Fruit fly (Drosophila melanogaster) whole organism, embryonic: ENCODE results near the gene trus.

Experiments used
- ATbp ChIP-seq: fragments of 200-800 bp; sonication (Bioruptor generic); optimal IDR thresholded peaks from 2 replicates; lab custom pipeline; 2017; ENCODE audit warnings: missing biosample characterization, mild to moderate bottlenecking, missing genetic modification characterization, missing genetic modification reagents
- B-H1 ChIP-seq: fragments of 200-800 bp; sonication (Bioruptor generic); IDR thresholded peaks from 3 replicates; pipeline ENCODE4 v1.3.6; 2022; ENCODE audit warnings: missing biosample characterization, missing genetic modification characterization
- CG11456 ChIP-seq: fragments of 200-800 bp; sonication (Bioruptor generic); IDR thresholded peaks from 3 replicates; pipeline ENCODE4 v1.3.6; 2022; ENCODE audit warnings: missing biosample characterization, missing genetic modification characterization
- CG1233 ChIP-seq: fragments of 200-800 bp; sonication (Bioruptor generic); optimal IDR thresholded peaks from 4 replicates; lab custom pipeline; 2018; ENCODE audit warnings: missing biosample characterization, mild to moderate bottlenecking, missing genetic modification characterization
- CG17186 ChIP-seq: fragments of 200-800 bp; sonication (Bioruptor generic); optimal IDR thresholded peaks from 3 replicates; lab custom pipeline; 2017; ENCODE audit warnings: missing biosample characterization, missing genetic modification reagents, missing genetic modification characterization
- CG18011 ChIP-seq: fragments of 200-800 bp; sonication (Bioruptor generic); optimal IDR thresholded peaks from 2 replicates; lab custom pipeline; 2017; ENCODE audit warnings: missing biosample characterization, missing genetic modification characterization, mild to moderate bottlenecking, moderate library complexity, missing genotype
- CG2116 ChIP-seq: fragments of 200-800 bp; sonication (Bioruptor generic); optimal IDR thresholded peaks from 3 replicates; lab custom pipeline; 2018; ENCODE audit warnings: missing biosample characterization, mild to moderate bottlenecking, missing genetic modification characterization
- CG30403 ChIP-seq: fragments of 200-800 bp; sonication (Bioruptor generic); optimal IDR thresholded peaks from 3 replicates; lab custom pipeline; 2016; ENCODE audit warnings: missing biosample characterization, missing genetic modification characterization
- CG33213 ChIP-seq: fragments of 200-800 bp; sonication (Bioruptor generic); optimal IDR thresholded peaks from 3 replicates; lab custom pipeline; 2016; ENCODE audit warnings: missing biosample characterization, missing genetic modification characterization
- CG3407 ChIP-seq: fragments of 200-800 bp; sonication (Bioruptor generic); optimal IDR thresholded peaks from 2 replicates; lab custom pipeline; 2018; ENCODE audit warnings: missing biosample characterization, mild to moderate bottlenecking, missing genetic modification characterization
- CG3726 ChIP-seq: fragments of 200-800 bp; sonication (Bioruptor generic); IDR thresholded peaks from 3 replicates; pipeline ENCODE4, ENCODE4 v1.3.6; 2022; ENCODE audit warnings: missing biosample characterization, missing genetic modification characterization
- CG3838 ChIP-seq: fragments of 200-800 bp; sonication (Bioruptor generic); optimal IDR thresholded peaks from 3 replicates; lab custom pipeline; 2016; ENCODE audit warnings: missing biosample characterization, missing genetic modification characterization
- CG4328 ChIP-seq: fragments of 200-800 bp; sonication (Bioruptor generic); optimal IDR thresholded peaks from 3 replicates; lab custom pipeline; 2017; ENCODE audit warnings: missing biosample characterization, missing genetic modification reagents, missing genetic modification characterization
- CG4360 ChIP-seq: fragments of 200-800 bp; sonication (Bioruptor generic); IDR thresholded peaks from 2 replicates; pipeline ENCODE4 v1.3.6; 2022; ENCODE audit warnings: missing biosample characterization, missing genetic modification characterization
- CG5953 ChIP-seq: fragments of 200-800 bp; sonication (Bioruptor generic); IDR thresholded peaks from 2 replicates; pipeline ENCODE4 v1.3.6; 2022; ENCODE audit warnings: missing biosample characterization, missing genetic modification characterization
- CG6689 ChIP-seq: fragments of 200-800 bp; sonication (Bioruptor generic); IDR thresholded peaks from 2 replicates; pipeline ENCODE4 v1.3.6; 2022; ENCODE audit warnings: missing biosample characterization, missing genetic modification characterization
- CG7987 ChIP-seq: fragments of 200-800 bp; sonication (Bioruptor generic); optimal IDR thresholded peaks from 2 replicates; lab custom pipeline; 2018; ENCODE audit warnings: missing biosample characterization, mild to moderate bottlenecking, missing genetic modification characterization, moderate library complexity
- CrebB ChIP-seq: fragments of 200-800 bp; sonication (Bioruptor generic); optimal IDR thresholded peaks from 3 replicates; lab custom pipeline; 2018; ENCODE audit warnings: missing biosample characterization, mild to moderate bottlenecking, missing genetic modification characterization
- Dip2 ChIP-seq: fragments of 200-800 bp; sonication (Bioruptor generic); IDR thresholded peaks from 2 replicates; pipeline ENCODE4 v1.3.6; 2022; ENCODE audit warnings: missing biosample characterization, missing genetic modification characterization
- Doc2 ChIP-seq: fragments of 200-800 bp; sonication (Bioruptor generic); IDR thresholded peaks from 2 replicates; pipeline ENCODE4 v1.3.6; 2022; ENCODE audit warnings: missing biosample characterization, missing genetic modification characterization
- ERR ChIP-seq: fragments of 200-800 bp; sonication (Bioruptor generic); optimal IDR thresholded peaks from 2 replicates; lab custom pipeline; 2016; ENCODE audit warnings: missing biosample characterization, missing genetic modification characterization
- HLH54F ChIP-seq: fragments of 200-800 bp; sonication (Bioruptor generic); optimal IDR thresholded peaks from 3 replicates; lab custom pipeline; 2016; ENCODE audit warnings: missing biosample characterization, missing genetic modification characterization
- Hr78 ChIP-seq, 2 experiments: fragments of 200-800 bp in 1 of 2; fragments of >200 bp in 1 of 2; sonication (Bioruptor generic) in 1 of 2; optimal IDR thresholded peaks; 2 replicates each; lab custom pipeline; 2017 to 2019; ENCODE audit warnings: missing biosample characterization in 2 of 2, missing genetic modification characterization in 2 of 2, mild to moderate bottlenecking in 1 of 2, moderate library complexity in 1 of 2
- Kr ChIP-seq: fragments of 200-800 bp; sonication (Bioruptor generic); optimal IDR thresholded peaks from 2 replicates; lab custom pipeline; 2017; ENCODE audit warnings: missing biosample characterization, mild to moderate bottlenecking, missing genetic modification characterization
- Nf-YC ChIP-seq: fragments of 200-800 bp; optimal IDR thresholded peaks from 3 replicates; lab custom pipeline; 2019; ENCODE audit warnings: missing biosample characterization, mild to moderate bottlenecking, missing genetic modification characterization, moderate library complexity
- Opbp ChIP-seq: fragments of 200-800 bp; sonication (Bioruptor generic); IDR thresholded peaks from 3 replicates; pipeline ENCODE4 v1.3.6; 2022; ENCODE audit warnings: missing biosample characterization, missing genetic modification characterization; ENCODE audit not compliant: partially characterized antibody
- Trl ChIP-seq, 3 experiments: fragments of >200 bp in 2 of 3; fragments of 200-800 bp in 1 of 3; sonication (Bioruptor generic) in 1 of 3; optimal IDR thresholded peaks; 2 replicates in 1 of 3; 3 replicates in 2 of 3; lab custom pipeline; 2016 to 2017; ENCODE audit warnings: missing biosample characterization in 1 of 3, missing genetic modification characterization in 1 of 3
- Usf ChIP-seq: fragments of 200-800 bp; sonication (Bioruptor generic); optimal IDR thresholded peaks from 2 replicates; lab custom pipeline; 2017; ENCODE audit warnings: missing genotype, missing biosample characterization, missing genetic modification characterization
- chinmo ChIP-seq: fragments of 200-800 bp; sonication (Bioruptor generic); IDR thresholded peaks from 4 replicates; pipeline ENCODE4 v1.3.6; 2022; ENCODE audit warnings: missing biosample characterization, missing genetic modification characterization; ENCODE audit not compliant: partially characterized antibody
- dmrt99B ChIP-seq: fragments of 200-800 bp; sonication (Bioruptor generic); optimal IDR thresholded peaks from 2 replicates; lab custom pipeline; 2018; ENCODE audit warnings: missing biosample characterization, mild to moderate bottlenecking, missing genetic modification characterization, moderate library complexity
- en ChIP-seq: fragments of 200-800 bp; sonication (Bioruptor generic); optimal IDR thresholded peaks from 2 replicates; lab custom pipeline; 2016; ENCODE audit warnings: missing biosample characterization, missing genetic modification characterization
- fd102C ChIP-seq: fragments of 200-800 bp; sonication (Bioruptor generic); optimal IDR thresholded peaks from 2 replicates; lab custom pipeline; 2018; ENCODE audit warnings: missing biosample characterization, mild to moderate bottlenecking, missing genetic modification characterization, moderate library complexity
- gt ChIP-seq: fragments of 200-800 bp; sonication (Bioruptor generic); IDR thresholded peaks from 2 replicates; pipeline ENCODE4 v1.3.6; 2022; ENCODE audit warnings: missing biosample characterization, missing genetic modification characterization
- h ChIP-seq: fragments of >200 bp; optimal IDR thresholded peaks from 2 replicates; lab custom pipeline; 2017
- ind ChIP-seq: fragments of 200-800 bp; sonication (Bioruptor generic); optimal IDR thresholded peaks from 3 replicates; lab custom pipeline; 2016; ENCODE audit warnings: missing biosample characterization, missing genetic modification characterization
- lov ChIP-seq, 2 experiments: fragments of 200-800 bp in 1 of 2; fragments of >200 bp in 1 of 2; sonication (Bioruptor generic) in 1 of 2; IDR thresholded peaks in 1 of 2; optimal IDR thresholded peaks in 1 of 2; 2 replicates in 1 of 2; 3 replicates in 1 of 2; pipeline versions ENCODE4 v1.3.6 to Lab custom; 2017 to 2022; ENCODE audit warnings: missing biosample characterization in 1 of 2, missing genetic modification characterization in 1 of 2
- nerfin-1 ChIP-seq: fragments of 200-800 bp; sonication (Bioruptor generic); optimal IDR thresholded peaks from 3 replicates; lab custom pipeline; 2019; ENCODE audit warnings: missing biosample characterization, mild to moderate bottlenecking, missing genetic modification characterization, moderate library complexity
- nerfin-2 ChIP-seq: fragments of 200-800 bp; sonication (Bioruptor generic); IDR thresholded peaks from 2 replicates; pipeline ENCODE4 v1.3.6; 2022; ENCODE audit warnings: missing biosample characterization, missing genetic modification characterization; ENCODE audit not compliant: partially characterized antibody
- nom ChIP-seq: fragments of 200-800 bp; sonication (Bioruptor generic); optimal IDR thresholded peaks from 2 replicates; lab custom pipeline; 2017; ENCODE audit warnings: missing biosample characterization, missing genetic modification characterization, mild to moderate bottlenecking, moderate library complexity, missing genetic modification reagents
- odd ChIP-seq: fragments of 200-800 bp; sonication (Bioruptor generic); optimal IDR thresholded peaks from 2 replicates; lab custom pipeline; 2017; ENCODE audit warnings: missing biosample characterization, mild to moderate bottlenecking, missing genetic modification characterization
- pb ChIP-seq: fragments of 200-800 bp; sonication (Bioruptor generic); optimal IDR thresholded peaks from 3 replicates; lab custom pipeline; 2016; ENCODE audit warnings: missing biosample characterization, missing genetic modification characterization
- row ChIP-seq: fragments of 200-800 bp; sonication (Bioruptor generic); IDR thresholded peaks from 3 replicates; pipeline ENCODE4 v1.3.6; 2022; ENCODE audit warnings: missing biosample characterization, missing genetic modification characterization
- seq ChIP-seq: fragments of 200-800 bp; sonication (Bioruptor generic); IDR thresholded peaks from 2 replicates; pipeline ENCODE4 v1.3.6; 2022; ENCODE audit warnings: missing biosample characterization, missing genetic modification characterization
- sob ChIP-seq: fragments of 200-800 bp; sonication (Bioruptor generic); IDR thresholded peaks from 2 replicates; pipeline ENCODE4 v1.3.6; 2022; ENCODE audit warnings: missing biosample characterization, missing genetic modification characterization
- sqz ChIP-seq: fragments of 200-800 bp; sonication (Bioruptor generic); optimal IDR thresholded peaks from 3 replicates; lab custom pipeline; 2018; ENCODE audit warnings: missing biosample characterization, mild to moderate bottlenecking, missing genetic modification characterization
- sr ChIP-seq: fragments of 200-800 bp; sonication (Bioruptor generic); IDR thresholded peaks from 3 replicates; pipeline ENCODE4 v1.3.6; 2022; ENCODE audit warnings: missing biosample characterization, missing genetic modification characterization
- vnd ChIP-seq: fragments of 200-800 bp; sonication (Bioruptor generic); IDR thresholded peaks from 3 replicates; pipeline ENCODE4 v1.3.6; 2022; ENCODE audit warnings: missing biosample characterization, missing genetic modification characterization; ENCODE audit not compliant: partially characterized antibody
- vvl ChIP-seq: fragments of 200-800 bp; sonication (Bioruptor generic); IDR thresholded peaks from 2 replicates; pipeline ENCODE4 v1.3.6; 2022; ENCODE audit warnings: missing biosample characterization, missing genetic modification characterization
- wor ChIP-seq: fragments of 200-800 bp; sonication (Bioruptor generic); IDR thresholded peaks from 2 replicates; pipeline ENCODE4 v1.3.6; 2022; ENCODE audit warnings: missing biosample characterization, missing genetic modification characterization

The trus gene

DNA sequence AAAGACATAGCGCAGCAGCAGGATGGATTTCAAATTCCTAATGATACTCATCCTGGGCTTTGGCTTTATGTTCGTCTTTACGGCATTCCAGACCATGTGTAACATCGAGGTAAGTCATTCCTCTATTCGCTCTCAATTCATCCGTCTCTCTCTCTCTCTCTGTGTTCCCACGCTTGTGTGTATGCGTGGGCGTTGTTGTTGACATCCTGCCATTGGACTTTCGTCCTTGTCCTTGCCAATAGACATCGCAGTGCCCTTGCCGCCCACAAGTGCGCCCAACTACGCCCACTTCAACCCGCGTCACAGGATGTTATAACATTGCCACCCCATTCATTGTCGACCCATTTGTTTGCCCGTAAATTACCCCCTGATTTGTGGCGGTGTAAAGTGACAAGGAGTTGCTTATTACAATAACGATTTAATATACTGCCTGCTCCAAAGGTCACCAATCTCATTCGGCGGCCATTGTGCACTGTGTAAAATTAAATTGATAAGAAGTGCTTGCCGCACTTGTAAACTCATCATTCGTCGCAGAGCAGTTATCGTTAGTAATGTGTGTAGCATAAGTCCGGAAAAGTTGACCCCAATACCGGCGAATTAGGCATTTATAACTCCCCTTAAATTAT lies 6.6 kb upstream of the trus start:
- TF ChIP-seq Hr78 (GFP tag; optimal IDR thresholded peaks at IDR 0.05; lab: Kevin White, UChicago) (peak in 1 of 2 experiments; percentile 62), vnd (GFP tag; lab: Robert Waterston, UW) (no peak), en (GFP tag; lab: Kevin White, UChicago) (no peak), nom (GFP tag; lab: Kevin White, UChicago) (peak; percentile 60), CG3726 (GFP tag; lab: Robert Waterston, UW) (no peak), Usf (GFP tag; lab: Kevin White, UChicago) (no peak), vvl (GFP tag; lab: Robert Waterston, UW) (no peak), CrebB (tag; lab: Kevin White, UChicago) (no peak), wor (GFP tag; lab: Robert Waterston, UW) (no peak), CG11456 (GFP tag; lab: Robert Waterston, UW) (0 out of 3 replicates have a peak, but pooled peaks have one; percentile 3), CG2116 (GFP tag; lab: Kevin White, UChicago) (no peak), sr (GFP tag; lab: Robert Waterston, UW) (peak; percentile 76; the same call in 2 of the 3 replicates), CG3407 (GFP tag; lab: Kevin White, UChicago) (no peak), Doc2 (GFP tag; lab: Robert Waterston, UW) (no peak), nerfin-1 (tag; lab: Kevin White, UChicago) (peak; percentile 78), B-H1 (GFP tag; lab: Robert Waterston, UW) (no peak), Trl (optimal IDR thresholded peaks at IDR 0.05; lab: Kevin White, UChicago) (peak; percentile 35 to 58), Trl (GFP tag; optimal IDR thresholded peaks at IDR 0.05; lab: Kevin White, UChicago) (no peak), gt (no peak), dmrt99B (no peak), CG33213 (no peak), row (GFP tag; lab: Robert Waterston, UW) (peak; percentile 14; the same call in 1 of the 3 replicates), fd102C (GFP tag; lab: Kevin White, UChicago) (no peak), CG18011 (no peak), sob (GFP tag; lab: Robert Waterston, UW) (0 out of 2 replicates have a peak, but pooled peaks have one; percentile 21), Nf-YC (tag; lab: Kevin White, UChicago) (no peak), ind (GFP tag; lab: Kevin White, UChicago) (no peak), Opbp (GFP tag; lab: Robert Waterston, UW) (0 out of 3 replicates have a peak, but pooled peaks have one; percentile 25), HLH54F (GFP tag; lab: Kevin White, UChicago) (no peak), Kr (no peak), CG5953 (0 out of 2 replicates have a peak, but pooled peaks have one; percentile 19), CG4360 (GFP tag; lab: Robert Waterston, UW) (peak; percentile 37; the same call in 1 of the 2 replicates), CG6689 (no peak; the same call in 1 of the 2 replicates), CG30403 (no peak), CG7987 (GFP tag; lab: Kevin White, UChicago) (no peak), CG17186 (GFP tag; lab: Kevin White, UChicago) (no peak), ATbp (peak; percentile 20), CG4328 (GFP tag; lab: Kevin White, UChicago) (no peak), sqz (GFP tag; lab: Kevin White, UChicago) (no peak), CG3838 (GFP tag; lab: Kevin White, UChicago) (no peak), h (lab: Kevin White, UChicago) (no peak), ERR (GFP tag; lab: Kevin White, UChicago) (no peak), seq (peak; percentile 48), nerfin-2 (GFP tag; lab: Robert Waterston, UW) (no peak), CG1233 (GFP tag; lab: Kevin White, UChicago) (no peak), pb (GFP tag; lab: Kevin White, UChicago) (no peak), Dip2 (no peak), chinmo (GFP tag; lab: Robert Waterston, UW) (no peak), lov (optimal IDR thresholded peaks at IDR 0.05; lab: Kevin White, UChicago) (no peak), lov (GFP tag; IDR thresholded peaks at IDR 0.05; lab: Robert Waterston, UW) (no peak), odd (GFP tag; lab: Kevin White, UChicago) (no peak)
